Worm (Caenorhabditis elegans) whole organism, young adult: ENCODE results near the gene F45E12.6.

Source experiments
- cebp-2 ChIP-seq: fragments of 200-800 bp; sonication (Bioruptor generic); IDR thresholded peaks from 2 replicates; pipeline ENCODE4 v1.3.6; 2022; ENCODE audit warnings: missing genetic modification characterization, missing compliant biosample characterization
- dpff-1 ChIP-seq: sonication (generic microtip); optimal IDR thresholded peaks from 2 replicates; lab custom pipeline; 2017; ENCODE audit warnings: mild to moderate bottlenecking, missing genetic modification characterization, missing compliant biosample characterization
- gei-17 ChIP-seq: fragments of 200-800 bp; sonication (Bioruptor generic); optimal IDR thresholded peaks from 2 replicates; lab custom pipeline; 2018; ENCODE audit warnings: mild to moderate bottlenecking, missing genetic modification characterization, missing compliant biosample characterization

DNA sequence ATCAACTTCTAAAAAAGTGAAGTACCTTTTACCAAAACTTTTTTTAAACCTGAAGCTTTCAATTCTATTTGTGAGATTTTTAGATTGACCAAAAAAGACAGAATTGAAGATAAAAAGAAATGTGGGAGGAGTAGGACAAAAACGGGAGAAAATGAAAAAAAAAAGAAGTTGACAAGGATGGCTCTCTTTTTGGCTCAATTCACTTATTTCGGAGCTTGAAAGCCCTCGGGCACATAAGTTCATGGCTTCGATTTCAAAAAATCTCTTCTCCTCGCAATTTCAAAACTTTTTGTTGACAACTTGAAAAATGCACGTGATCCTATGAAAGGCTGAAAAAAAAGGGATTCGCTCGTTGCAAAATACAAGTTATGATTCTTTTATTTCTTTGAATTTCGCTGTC, 12.2 kb upstream of the F45E12.6 start:
- TF ChIP-seq cebp-2 (no peak), gei-17 (GFP tag; lab: Kevin White, UChicago) (no peak), dpff-1 (tag; lab: Kevin White, UChicago) (no peak)
